Worm (Caenorhabditis elegans): ENCODE data around the gene srm-3.

ce11 chrIV:9622272-9622671, 26.5 kb upstream of the srm-3 start, which contains the start of gene W09C2.7:
- TF ChIP-seq ama-1 (optimal IDR thresholded peaks at IDR 0.05) (no peak), egl-27 (tag; optimal IDR thresholded peaks at IDR 0.05) (no peak), nhr-12 (tag; optimal IDR thresholded peaks at IDR 0.05) (no peak)

Measured in whole organism, L2 larva.